Fruit fly (Drosophila melanogaster) whole organism, prepupa: Measurements from ENCODE around the gene kek6.

ENCODE experiments used
- CG11762 ChIP-seq: fragments of 200-800 bp; sonication (Bioruptor generic); optimal IDR thresholded peaks from 3 replicates; lab custom pipeline; 2016; ENCODE audit warnings: missing biosample characterization, missing genetic modification characterization; ENCODE audit not compliant: insufficient read depth
- CG16779 ChIP-seq: fragments of 200-800 bp; sonication (Bioruptor generic); optimal IDR thresholded peaks from 3 replicates; lab custom pipeline; 2017; ENCODE audit warnings: missing biosample characterization, mild to moderate bottlenecking, missing genetic modification characterization
- CG9139 ChIP-seq: fragments of 200-800 bp; sonication (Bioruptor generic); optimal IDR thresholded peaks from 3 replicates; lab custom pipeline; 2017; ENCODE audit warnings: missing biosample characterization, mild to moderate bottlenecking, missing genetic modification characterization
- Eip78C ChIP-seq: fragments of 200-800 bp; sonication (Bioruptor generic); peaks from one replicate; lab custom pipeline; 2016; ENCODE audit warnings: missing biosample characterization, missing genetic modification characterization
- Gug ChIP-seq: fragments of 200-800 bp; sonication (Bioruptor generic); IDR thresholded peaks from 2 replicates; pipeline ENCODE4 v1.3.6; 2022; ENCODE audit warnings: missing biosample characterization, missing genetic modification characterization
- Lpt ChIP-seq: fragments of 200-800 bp; sonication (Bioruptor generic); optimal IDR thresholded peaks from 3 replicates; lab custom pipeline; 2016; ENCODE audit warnings: missing biosample characterization, missing genetic modification characterization
- Sox102F ChIP-seq: fragments of 200-800 bp; sonication (Bioruptor generic); optimal IDR thresholded peaks from 2 replicates; lab custom pipeline; 2016; ENCODE audit warnings: missing biosample characterization, mild to moderate bottlenecking, missing genetic modification characterization
- dac ChIP-seq: fragments of 200-800 bp; sonication (Bioruptor generic); optimal IDR thresholded peaks from 2 replicates; lab custom pipeline; 2017; ENCODE audit warnings: missing biosample characterization, mild to moderate bottlenecking, missing genetic modification characterization
- eg ChIP-seq: fragments of 200-800 bp; sonication (Bioruptor generic); IDR thresholded peaks from 3 replicates; pipeline ENCODE4 v1.3.6; 2022; ENCODE audit warnings: missing biosample characterization, missing genetic modification characterization

DNA sequence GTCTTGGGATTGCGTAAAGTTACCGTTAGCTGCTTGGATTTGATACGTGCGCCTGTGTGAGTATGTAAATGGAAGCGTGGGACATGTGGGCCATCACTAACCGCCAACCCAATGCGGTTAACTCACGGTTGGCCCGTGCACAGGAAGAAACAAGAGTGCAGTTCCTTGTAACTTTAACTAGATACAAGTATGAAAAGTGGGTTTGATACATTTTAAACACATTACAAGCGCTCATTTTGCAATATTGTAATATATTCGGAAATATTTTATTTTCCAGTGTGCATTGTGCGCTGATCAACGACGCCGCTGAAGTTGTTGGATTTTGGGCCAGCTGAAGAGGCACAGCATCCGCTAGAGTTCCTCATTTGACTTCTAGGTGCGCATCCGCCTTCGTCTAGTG, 65.8 kb downstream of the kek6 start:
- peak; percentile 77 for TF ChIP-seq Sox102F (GFP tag; lab: Kevin White, UChicago)
- peak; percentile 91 for TF ChIP-seq Eip78C
- TF ChIP-seq CG9139 (GFP tag; lab: Kevin White, UChicago) = no peak
- no peak for TF ChIP-seq CG16779 (tag; lab: Kevin White, UChicago)
- TF ChIP-seq Lpt (GFP tag; lab: Kevin White, UChicago) = peak; percentile 20
- peak; percentile 56; the same call in 1 of the 2 replicates for TF ChIP-seq Gug (GFP tag; lab: Robert Waterston, UW)
- peak; percentile 82 for TF ChIP-seq eg (GFP tag; lab: Robert Waterston, UW)
- TF ChIP-seq CG11762 (GFP tag; lab: Kevin White, UChicago) = no peak
- peak; percentile 45 for TF ChIP-seq dac (GFP tag; lab: Kevin White, UChicago)
